Worm (Caenorhabditis elegans): ENCODE data around the gene srd-46.

Gene srd-46

ce11 chrX:12375783-12376182 lies 43.9 kb downstream of the srd-46 start:
- TF ChIP-seq dao-5 (tag; optimal IDR thresholded peaks at IDR 0.05) (no peak), W03F9.2 (tag; optimal IDR thresholded peaks at IDR 0.05) (no peak), him-1 (tag; optimal IDR thresholded peaks at IDR 0.05) (no peak)

DNA sequence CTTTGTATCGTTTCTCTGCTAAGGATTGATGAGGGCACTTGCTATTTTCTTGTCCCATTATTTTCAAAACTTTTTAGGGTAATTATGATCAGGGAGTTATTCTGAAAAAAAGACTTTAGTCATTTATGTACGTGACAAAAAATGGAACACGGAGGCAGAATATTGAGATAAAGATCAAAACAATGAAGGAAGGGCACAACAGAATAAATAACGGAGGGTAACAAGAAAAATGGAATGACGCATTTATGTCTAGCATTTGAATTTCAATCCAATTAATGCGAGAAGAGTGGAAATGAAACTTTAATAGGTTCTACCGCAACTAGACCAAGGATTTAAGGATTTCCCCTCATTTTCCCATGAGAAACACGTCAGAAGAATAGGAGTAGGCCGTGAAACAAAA lies 46.4 kb downstream of the srd-46 start, which contains the start of gene glb-13:
glb-13 (minus strand) TSS at position 101 of the 400 bp plus-strand sequence.
- TF ChIP-seq him-1 (tag; optimal IDR thresholded peaks at IDR 0.05): no peak
- TF ChIP-seq dao-5 (tag; optimal IDR thresholded peaks at IDR 0.05): no peak
- no peak for TF ChIP-seq W03F9.2 (tag; optimal IDR thresholded peaks at IDR 0.05)

Data from whole organism, L4/young adult.